Worm (Caenorhabditis elegans) whole organism, L1 larva: Measurements from ENCODE around the gene pdf-1.

Experiments used
- alr-1 ChIP-seq: fragments of 200-800 bp; sonication (Bioruptor generic); optimal IDR thresholded peaks from 2 replicates; lab custom pipeline; 2018; ENCODE audit warnings: borderline replicate concordance, mild to moderate bottlenecking, missing genetic modification characterization, missing compliant biosample characterization
- ama-1 ChIP-seq: fragments of 150-350 bp; optimal IDR thresholded peaks from 2 replicates; lab custom pipeline; 2014
- ceh-82 ChIP-seq, 3 experiments: fragments of 150-350 bp in 1 of 3; sonication (generic microtip) in 2 of 3; optimal IDR thresholded peaks; 2 replicates each; lab custom pipeline; 2014 to 2017; ENCODE audit warnings: missing biosample characterization in 3 of 3, missing genetic modification characterization in 3 of 3
- efl-1 ChIP-seq, 4 experiments: fragments of 150-350 bp; optimal IDR thresholded peaks in 3 of 4; peaks in 1 of 4; 1 replicate in 1 of 4; 2 replicates in 3 of 4; lab custom pipeline; 2014; ENCODE audit warnings: missing biosample characterization in 2 of 4, missing genetic modification characterization in 2 of 4, missing genetic modification reagents in 2 of 4
- elt-2 ChIP-seq: sonication (generic microtip); optimal IDR thresholded peaks from 2 replicates; lab custom pipeline; 2016; ENCODE audit warnings: missing genetic modification characterization, mild to moderate bottlenecking, inconsistent platforms, missing compliant biosample characterization, missing genetic modification reagents
- jun-1 ChIP-seq: fragments of 150-350 bp; optimal IDR thresholded peaks from 2 replicates; lab custom pipeline; 2014; ENCODE audit warnings: missing biosample characterization, missing genetic modification reagents, missing genetic modification characterization
- lin-15B ChIP-seq: fragments of 150-350 bp; sonication (generic microtip); optimal IDR thresholded peaks from 3 replicates; lab custom pipeline; 2014; ENCODE audit warnings: missing biosample characterization, missing genetic modification characterization
- nhr-20 ChIP-seq: sonication (generic microtip); optimal IDR thresholded peaks from 2 replicates; lab custom pipeline; 2016; ENCODE audit warnings: mild to moderate bottlenecking, missing genetic modification characterization, missing compliant biosample characterization
- nhr-76 ChIP-seq: sonication (generic microtip); optimal IDR thresholded peaks from 2 replicates; lab custom pipeline; 2017; ENCODE audit warnings: missing biosample characterization, missing genetic modification characterization
- snpc-4 ChIP-seq: fragments of 150-350 bp; optimal IDR thresholded peaks from 2 replicates; lab custom pipeline; 2014; ENCODE audit warnings: missing biosample characterization, missing genetic modification characterization
- sox-4 ChIP-seq: sonication (generic microtip); optimal IDR thresholded peaks from 2 replicates; lab custom pipeline; 2016; ENCODE audit warnings: missing genetic modification characterization, missing compliant biosample characterization
- ztf-11 ChIP-seq, 2 experiments: sonication (generic microtip); optimal IDR thresholded peaks; 2 replicates each; lab custom pipeline; 2016 to 2017; ENCODE audit warnings: missing genetic modification characterization in 2 of 2, missing biosample characterization in 1 of 2, missing compliant biosample characterization in 1 of 2

- TF ChIP-seq elt-2 (tag; lab: Kevin White, UChicago) (no peak), ama-1 (lab: Kevin White, UChicago) (no peak), nhr-20 (tag; lab: Kevin White, UChicago) (no peak), ztf-11 (tag; optimal IDR thresholded peaks at IDR 0.05; lab: Kevin White, UChicago) (no peak), sox-4 (tag; lab: Kevin White, UChicago) (no peak), efl-1 (optimal IDR thresholded peaks at IDR 0.05; lab: Kevin White, UChicago) (no peak), efl-1 (GFP tag; optimal IDR thresholded peaks at IDR 0.05 in 1 of 2; lab: Kevin White, UChicago) (no peak), jun-1 (tag; lab: Kevin White, UChicago) (no peak), nhr-76 (no peak), lin-15B (tag; lab: Kevin White, UChicago) (no peak), ceh-82 (tag; optimal IDR thresholded peaks at IDR 0.05; lab: Kevin White, UChicago) (no peak), snpc-4 (no peak), alr-1 (tag; lab: Kevin White, UChicago) (no peak)
These were observed 35.6 kb upstream of the pdf-1 start for ce11 chrIII:6947896-6948295.
